Fruit fly (Drosophila melanogaster) whole organism, embryonic: Measurements from ENCODE around the gene wisp.

Source experiments
- Adf1 ChIP-seq: fragments of 200-800 bp; sonication (Bioruptor generic); IDR thresholded peaks from 2 replicates; pipeline ENCODE4 v1.3.6; 2022; ENCODE audit warnings: missing biosample characterization, missing genetic modification characterization
- Antp ChIP-seq: fragments of 200-800 bp; sonication (Bioruptor generic); optimal IDR thresholded peaks from 3 replicates; lab custom pipeline; 2016; ENCODE audit warnings: missing biosample characterization, missing genetic modification characterization
- Asciz ChIP-seq: fragments of 200-800 bp; sonication (Bioruptor generic); optimal IDR thresholded peaks from 2 replicates; lab custom pipeline; 2017; ENCODE audit warnings: missing biosample characterization, mild to moderate bottlenecking, missing genetic modification characterization, missing genetic modification reagents
- Blimp-1 ChIP-seq: fragments of 200-800 bp; sonication (Bioruptor generic); optimal IDR thresholded peaks from 3 replicates; lab custom pipeline; 2018; ENCODE audit warnings: missing biosample characterization, missing genetic modification characterization, mild to moderate bottlenecking, moderate library complexity, missing genetic modification reagents
- CG10147 ChIP-seq: fragments of 200-800 bp; sonication (Bioruptor generic); optimal IDR thresholded peaks from 2 replicates; lab custom pipeline; 2019; ENCODE audit warnings: missing biosample characterization, mild to moderate bottlenecking, missing genetic modification characterization, moderate library complexity
- CG12391 ChIP-seq: fragments of 200-800 bp; sonication (Bioruptor generic); optimal IDR thresholded peaks from 3 replicates; lab custom pipeline; 2018; ENCODE audit warnings: missing biosample characterization, mild to moderate bottlenecking, missing genetic modification characterization, moderate library complexity
- CG14014 ChIP-seq: fragments of 200-800 bp; sonication (Bioruptor generic); IDR thresholded peaks from 2 replicates; pipeline ENCODE4 v1.3.6; 2022; ENCODE audit warnings: missing biosample characterization, missing genetic modification characterization
- CG1647 ChIP-seq: fragments of 200-800 bp; sonication (Bioruptor generic); optimal IDR thresholded peaks from 3 replicates; lab custom pipeline; 2016; ENCODE audit warnings: missing biosample characterization, missing genetic modification characterization
- CG18764 ChIP-seq: fragments of 200-800 bp; sonication (Bioruptor generic); optimal IDR thresholded peaks from 3 replicates; lab custom pipeline; 2016; ENCODE audit warnings: missing biosample characterization, missing genetic modification characterization
- CG2199 ChIP-seq: fragments of 200-800 bp; sonication (Bioruptor generic); IDR thresholded peaks from 3 replicates; pipeline ENCODE4 v1.3.6; 2022; ENCODE audit warnings: missing biosample characterization, missing genetic modification characterization
- CG2712 ChIP-seq: fragments of 200-800 bp; optimal IDR thresholded peaks from 3 replicates; lab custom pipeline; 2019; ENCODE audit warnings: missing biosample characterization, mild to moderate bottlenecking, missing genetic modification characterization, moderate library complexity
- CG3065 ChIP-seq: fragments of 200-800 bp; sonication (Bioruptor generic); optimal IDR thresholded peaks from 2 replicates; lab custom pipeline; 2016; ENCODE audit warnings: missing biosample characterization, missing genetic modification characterization
- CG34422 ChIP-seq: fragments of 200-800 bp; sonication (Bioruptor generic); IDR thresholded peaks from 3 replicates; pipeline ENCODE4 v1.3.6; 2022; ENCODE audit warnings: missing biosample characterization, missing genetic modification characterization
- CG7372 ChIP-seq: fragments of 200-800 bp; sonication (Bioruptor generic); IDR thresholded peaks from 2 replicates; pipeline ENCODE4 v1.3.6; 2022; ENCODE audit warnings: missing biosample characterization, missing genetic modification characterization
- CG9609 ChIP-seq: fragments of 200-800 bp; sonication (Bioruptor generic); optimal IDR thresholded peaks from 3 replicates; lab custom pipeline; 2016; ENCODE audit warnings: missing biosample characterization, missing genetic modification characterization
- Eip74EF ChIP-seq, 2 experiments: fragments of 200-800 bp in 1 of 2; fragments of >200 bp in 1 of 2; sonication (Bioruptor generic) in 1 of 2; optimal IDR thresholded peaks; 2 replicates each; lab custom pipeline; 2017 to 2019; ENCODE audit warnings: missing biosample characterization in 2 of 2, missing genetic modification characterization in 2 of 2, mild to moderate bottlenecking in 1 of 2, moderate library complexity in 1 of 2
- Ets97D ChIP-seq: fragments of 200-800 bp; sonication (Bioruptor generic); optimal IDR thresholded peaks from 3 replicates; lab custom pipeline; 2016; ENCODE audit warnings: missing biosample characterization, missing genetic modification characterization
- Fer2 ChIP-seq: fragments of 200-800 bp; sonication (Bioruptor generic); optimal IDR thresholded peaks from 2 replicates; lab custom pipeline; 2018; ENCODE audit warnings: missing biosample characterization, mild to moderate bottlenecking, missing genetic modification characterization, moderate library complexity
- Gsc ChIP-seq: fragments of 200-800 bp; sonication (Bioruptor generic); IDR thresholded peaks from 2 replicates; pipeline ENCODE4 v1.3.6; 2022; ENCODE audit warnings: missing biosample characterization, missing genetic modification characterization
- HLH3B ChIP-seq: fragments of 200-800 bp; sonication (Bioruptor generic); IDR thresholded peaks from 2 replicates; pipeline ENCODE4 v1.3.6; 2022; ENCODE audit warnings: missing biosample characterization, missing genetic modification characterization
- Hsf ChIP-seq: fragments of 200-800 bp; sonication (Bioruptor generic); optimal IDR thresholded peaks from 3 replicates; lab custom pipeline; 2016; ENCODE audit warnings: missing biosample characterization, missing genetic modification characterization
- Lim3 ChIP-seq: fragments of 200-800 bp; sonication (Bioruptor generic); IDR thresholded peaks from 2 replicates; pipeline ENCODE4 v1.3.6; 2022; ENCODE audit warnings: missing biosample characterization, missing genetic modification characterization
- NC2β ChIP-seq: fragments of 200-800 bp; sonication (Bioruptor generic); optimal IDR thresholded peaks from 2 replicates; lab custom pipeline; 2016; ENCODE audit warnings: missing biosample characterization, missing genetic modification characterization
- Sox102F ChIP-seq: fragments of 200-800 bp; sonication (Bioruptor generic); optimal IDR thresholded peaks from 2 replicates; lab custom pipeline; 2018; ENCODE audit warnings: missing biosample characterization, mild to moderate bottlenecking, missing genetic modification characterization, moderate library complexity
- Ssrp ChIP-seq: fragments of 200-800 bp; sonication (Bioruptor generic); optimal IDR thresholded peaks from 2 replicates; lab custom pipeline; 2018; ENCODE audit warnings: missing biosample characterization, mild to moderate bottlenecking, missing genetic modification characterization, moderate library complexity
- TFAM ChIP-seq: fragments of 200-800 bp; sonication (Bioruptor generic); optimal IDR thresholded peaks from 2 replicates; lab custom pipeline; 2017; ENCODE audit warnings: missing biosample characterization, missing genetic modification characterization, inconsistent platforms
- ash1 ChIP-seq: fragments of 200-800 bp; sonication (Bioruptor generic); optimal IDR thresholded peaks from 2 replicates; lab custom pipeline; 2018; ENCODE audit warnings: missing biosample characterization, mild to moderate bottlenecking, missing genetic modification characterization
- btn ChIP-seq: fragments of 200-800 bp; sonication (Bioruptor generic); optimal IDR thresholded peaks from 2 replicates; lab custom pipeline; 2016; ENCODE audit warnings: missing biosample characterization, missing genetic modification characterization
- cas ChIP-seq: fragments of 200-800 bp; sonication (Bioruptor generic); IDR thresholded peaks from 2 replicates; pipeline ENCODE4 v1.3.6; 2022; ENCODE audit warnings: missing biosample characterization, missing genetic modification characterization
- crc ChIP-seq: fragments of 200-800 bp; sonication (Bioruptor generic); optimal IDR thresholded peaks from 2 replicates; lab custom pipeline; 2016; ENCODE audit warnings: missing biosample characterization, missing genetic modification characterization
- crp ChIP-seq, 2 experiments: fragments of 200-800 bp; sonication (Bioruptor generic); optimal IDR thresholded peaks; 2 replicates in 1 of 2; 3 replicates in 1 of 2; lab custom pipeline; 2017; ENCODE audit warnings: missing biosample characterization in 2 of 2, missing genetic modification characterization in 2 of 2, mild to moderate bottlenecking in 1 of 2, moderate library complexity in 1 of 2
- dmrt99B ChIP-seq: fragments of 200-800 bp; sonication (Bioruptor generic); optimal IDR thresholded peaks from 2 replicates; lab custom pipeline; 2018; ENCODE audit warnings: missing biosample characterization, mild to moderate bottlenecking, missing genetic modification characterization, moderate library complexity
- ems ChIP-seq: fragments of 200-800 bp; sonication (Bioruptor generic); optimal IDR thresholded peaks from 3 replicates; lab custom pipeline; 2016; ENCODE audit warnings: missing biosample characterization, missing genetic modification characterization
- ftz-f1 ChIP-seq: fragments of 200-800 bp; sonication (Bioruptor generic); optimal IDR thresholded peaks from 2 replicates; lab custom pipeline; 2016; ENCODE audit warnings: missing biosample characterization, missing genetic modification characterization
- fu2 ChIP-seq: fragments of 200-800 bp; sonication (Bioruptor generic); optimal IDR thresholded peaks from 2 replicates; lab custom pipeline; 2016; ENCODE audit warnings: missing biosample characterization, missing genetic modification characterization
- gce ChIP-seq: fragments of 200-800 bp; sonication (Bioruptor generic); IDR thresholded peaks from 3 replicates; pipeline ENCODE4 v1.3.6; 2022; ENCODE audit warnings: missing biosample characterization, missing genetic modification characterization
- gem ChIP-seq: fragments of 200-800 bp; sonication (Bioruptor generic); optimal IDR thresholded peaks from 2 replicates; lab custom pipeline; 2019; ENCODE audit warnings: missing biosample characterization, mild to moderate bottlenecking, missing genetic modification characterization, moderate library complexity
- her ChIP-seq: fragments of 200-800 bp; sonication (Bioruptor generic); optimal IDR thresholded peaks from 2 replicates; lab custom pipeline; 2016; ENCODE audit warnings: missing biosample characterization, missing genetic modification characterization
- hkb ChIP-seq, 2 experiments: fragments of 200-800 bp in 1 of 2; fragments of >200 bp in 1 of 2; sonication (Bioruptor generic) in 1 of 2; IDR thresholded peaks in 1 of 2; optimal IDR thresholded peaks in 1 of 2; 2 replicates each; pipeline versions ENCODE4 v1.3.6 to Lab custom; 2017 to 2022; ENCODE audit warnings: missing biosample characterization in 1 of 2, missing genetic modification characterization in 1 of 2
- kni ChIP-seq: fragments of 200-800 bp; sonication (Bioruptor generic); optimal IDR thresholded peaks from 3 replicates; lab custom pipeline; 2017; ENCODE audit warnings: mild to moderate bottlenecking, missing biosample characterization, missing genetic modification reagents, missing genetic modification characterization
- nau ChIP-seq: fragments of 200-800 bp; sonication (Bioruptor generic); optimal IDR thresholded peaks from 3 replicates; lab custom pipeline; 2017; ENCODE audit warnings: missing biosample characterization, mild to moderate bottlenecking, missing genetic modification characterization, missing genetic modification reagents
- odd ChIP-seq: fragments of 200-800 bp; sonication (Bioruptor generic); optimal IDR thresholded peaks from 2 replicates; lab custom pipeline; 2017; ENCODE audit warnings: missing biosample characterization, mild to moderate bottlenecking, missing genetic modification characterization
- prd ChIP-seq, 3 experiments: fragments of >200 bp in 2 of 3; fragments of 200-800 bp in 1 of 3; sonication (Bioruptor generic) in 1 of 3; optimal IDR thresholded peaks in 2 of 3; IDR thresholded peaks in 1 of 3; 2 replicates in 2 of 3; 3 replicates in 1 of 3; pipeline versions ENCODE4 v1.3.6 to Lab custom; 2017 to 2022; ENCODE audit warnings: missing biosample characterization in 1 of 3, missing genetic modification characterization in 1 of 3
- pzg ChIP-seq: fragments of 200-800 bp; sonication (Bioruptor generic); optimal IDR thresholded peaks from 3 replicates; lab custom pipeline; 2018; ENCODE audit warnings: missing biosample characterization, mild to moderate bottlenecking, missing genetic modification characterization, moderate library complexity
- sens ChIP-seq: fragments of 200-800 bp; sonication (Bioruptor generic); peaks from one replicate; lab custom pipeline; 2016; ENCODE audit warnings: missing biosample characterization, missing genetic modification characterization
- seq ChIP-seq: fragments of 200-800 bp; sonication (Bioruptor generic); IDR thresholded peaks from 2 replicates; pipeline ENCODE4 v1.3.6; 2022; ENCODE audit warnings: missing biosample characterization, missing genetic modification characterization
- ttk ChIP-seq: fragments of 200-800 bp; sonication (Bioruptor generic); IDR thresholded peaks from 2 replicates; pipeline ENCODE4 v2.1.2; 2022; ENCODE audit warnings: missing biosample characterization, missing genetic modification characterization
- zf30C ChIP-seq: fragments of 200-800 bp; sonication (Bioruptor generic); optimal IDR thresholded peaks from 3 replicates; lab custom pipeline; 2018; ENCODE audit warnings: missing biosample characterization, mild to moderate bottlenecking, missing genetic modification characterization
- zfh2 ChIP-seq: fragments of 200-800 bp; sonication (Bioruptor generic); optimal IDR thresholded peaks from 2 replicates; lab custom pipeline; 2016; ENCODE audit warnings: missing biosample characterization, missing genetic modification characterization

Gene wisp

dm6 chrX:11846049-11846718 lies 47.6 kb upstream of the wisp start, which contains the start of gene CG15740 (continued):
- TF ChIP-seq Gsc (GFP tag; lab: Robert Waterston, UW) (no peak), crp (GFP tag; optimal IDR thresholded peaks at IDR 0.05; lab: Kevin White, UChicago) (no peak), odd (GFP tag; lab: Kevin White, UChicago) (no peak), NC2β (GFP tag; lab: Kevin White, UChicago) (no peak), Lim3 (GFP tag; lab: Robert Waterston, UW) (0 out of 2 replicates have a peak, but pooled peaks have one; percentile 10), Antp (peak; percentile 40), CG12391 (peak; percentile 12), kni (GFP tag; lab: Kevin White, UChicago) (no peak), Ets97D (GFP tag; lab: Kevin White, UChicago) (no peak), cas (GFP tag; lab: Robert Waterston, UW) (no peak), seq (GFP tag; lab: Robert Waterston, UW) (peak; percentile 76), Fer2 (tag; lab: Kevin White, UChicago) (no peak), ems (GFP tag; lab: Kevin White, UChicago) (no peak), CG14014 (GFP tag; lab: Robert Waterston, UW) (peak; percentile 25; the same call in 1 of the 2 replicates), fu2 (no peak), CG3065 (no peak), crc (GFP tag; lab: Kevin White, UChicago) (no peak), Adf1 (GFP tag; lab: Robert Waterston, UW) (no peak), prd (optimal IDR thresholded peaks at IDR 0.05; lab: Kevin White, UChicago) (no peak), prd (GFP tag; IDR thresholded peaks at IDR 0.05; lab: Robert Waterston, UW) (peak; percentile 69; the same call in 2 of the 3 replicates), sens (peak; percentile 76), gce (GFP tag; lab: Robert Waterston, UW) (no peak), btn (no peak), TFAM (GFP tag; lab: Kevin White, UChicago) (no peak), gem (tag; lab: Kevin White, UChicago) (peak; percentile 53), ash1 (GFP tag; lab: Kevin White, UChicago) (no peak), HLH3B (GFP tag; lab: Robert Waterston, UW) (peak; percentile 57), nau (GFP tag; lab: Kevin White, UChicago) (no peak), ttk (GFP tag; lab: Robert Waterston, UW) (peak; percentile 58; the same call in 1 of the 2 replicates), hkb (optimal IDR thresholded peaks at IDR 0.05; lab: Kevin White, UChicago) (no peak), hkb (GFP tag; IDR thresholded peaks at IDR 0.05; lab: Robert Waterston, UW) (peak; percentile 77), ftz-f1 (GFP tag; lab: Kevin White, UChicago) (no peak), CG9609 (GFP tag; lab: Kevin White, UChicago) (no peak), Ssrp (no peak), CG10147 (GFP tag; lab: Kevin White, UChicago) (no peak), Sox102F (GFP tag; lab: Kevin White, UChicago) (peak; percentile 63), zf30C (GFP tag; lab: Kevin White, UChicago) (no peak), her (GFP tag; lab: Kevin White, UChicago) (no peak), Hsf (peak; percentile 23), CG34422 (GFP tag; lab: Robert Waterston, UW) (peak; percentile 51; the same call in 1 of the 3 replicates), CG2712 (no peak), pzg (no peak), CG1647 (GFP tag; lab: Kevin White, UChicago) (no peak), CG2199 (GFP tag; lab: Robert Waterston, UW) (no peak), dmrt99B (peak; percentile 79), Asciz (peak; percentile 41), CG18764 (no peak), CG7372 (GFP tag; lab: Robert Waterston, UW) (no peak), Blimp-1 (no peak), Eip74EF (GFP tag; optimal IDR thresholded peaks at IDR 0.05; lab: Kevin White, UChicago) (peak in 1 of 2 experiments; percentile 3), zfh2 (GFP tag; lab: Kevin White, UChicago) (no peak)
